Fruit fly (Drosophila melanogaster) whole organism, pupa: ENCODE measurements around the gene Ugt35E2.

ENCODE experiments used
- CG10348 ChIP-seq: fragments of 200-800 bp; sonication (Bioruptor generic); IDR thresholded peaks from 2 replicates; pipeline ENCODE4 v1.3.6; 2022; ENCODE audit warnings: missing biosample characterization, missing genetic modification characterization
- CG12605 ChIP-seq: fragments of 200-800 bp; sonication (Bioruptor generic); IDR thresholded peaks from 2 replicates; pipeline ENCODE4 v1.3.6; 2022; ENCODE audit warnings: missing biosample characterization, missing genetic modification characterization
- CG13204 ChIP-seq: fragments of 200-800 bp; sonication (Bioruptor generic); optimal IDR thresholded peaks from 2 replicates; lab custom pipeline; 2018; ENCODE audit warnings: missing biosample characterization, mild to moderate bottlenecking, missing genetic modification characterization, moderate library complexity
- CG14655 ChIP-seq: fragments of 200-800 bp; sonication (Bioruptor generic); optimal IDR thresholded peaks from 3 replicates; lab custom pipeline; 2017; ENCODE audit warnings: mild to moderate bottlenecking, missing biosample characterization, missing genetic modification reagents, missing genetic modification characterization
- CG15710 ChIP-seq: fragments of 200-800 bp; sonication (Bioruptor generic); optimal IDR thresholded peaks from 2 replicates; lab custom pipeline; 2018; ENCODE audit warnings: missing biosample characterization, mild to moderate bottlenecking, missing genetic modification characterization, moderate library complexity
- CG17806 ChIP-seq: fragments of 200-800 bp; sonication (Bioruptor generic); optimal IDR thresholded peaks from 2 replicates; lab custom pipeline; 2018; ENCODE audit warnings: missing biosample characterization, mild to moderate bottlenecking, missing genetic modification characterization, moderate library complexity
- CG32121 ChIP-seq: fragments of 200-800 bp; sonication (Bioruptor generic); IDR thresholded peaks from 2 replicates; pipeline ENCODE4 v1.3.6; 2022; ENCODE audit warnings: missing biosample characterization, missing genetic modification characterization
- CG34367 ChIP-seq: fragments of 200-800 bp; sonication (Bioruptor generic); optimal IDR thresholded peaks from 2 replicates; lab custom pipeline; 2018; ENCODE audit warnings: missing biosample characterization, mild to moderate bottlenecking, missing genetic modification characterization
- CG4496 ChIP-seq: fragments of 200-800 bp; sonication (Bioruptor generic); IDR thresholded peaks from 3 replicates; pipeline ENCODE4 v1.3.6; 2022; ENCODE audit warnings: missing biosample characterization, missing genetic modification characterization
- CG8159 ChIP-seq: fragments of 200-800 bp; sonication (Bioruptor generic); optimal IDR thresholded peaks from 3 replicates; lab custom pipeline; 2018; ENCODE audit warnings: missing biosample characterization, mild to moderate bottlenecking, missing genetic modification characterization, moderate library complexity
- CG8301 ChIP-seq: fragments of 200-800 bp; sonication (Bioruptor generic); optimal IDR thresholded peaks from 2 replicates; lab custom pipeline; 2018; ENCODE audit warnings: missing biosample characterization, mild to moderate bottlenecking, missing genetic modification characterization
- CG9948 ChIP-seq: fragments of 200-800 bp; sonication (Bioruptor generic); optimal IDR thresholded peaks from 2 replicates; lab custom pipeline; 2018; ENCODE audit warnings: missing biosample characterization, mild to moderate bottlenecking, missing genetic modification characterization, moderate library complexity
- D1 ChIP-seq: fragments of 200-800 bp; sonication (Bioruptor generic); optimal IDR thresholded peaks from 2 replicates; lab custom pipeline; 2018; ENCODE audit warnings: missing biosample characterization, mild to moderate bottlenecking, missing genetic modification characterization, moderate library complexity
- EcR ChIP-seq: fragments of 200-800 bp; sonication (Bioruptor generic); optimal IDR thresholded peaks from 3 replicates; lab custom pipeline; 2019; ENCODE audit warnings: missing biosample characterization, missing genetic modification characterization, mild to moderate bottlenecking, moderate library complexity, missing genetic modification reagents
- Ets98B ChIP-seq: fragments of 200-800 bp; sonication (Bioruptor generic); IDR thresholded peaks from 2 replicates; pipeline ENCODE4 v1.3.6; 2022; ENCODE audit warnings: missing biosample characterization, missing genetic modification characterization
- Pif1A ChIP-seq: fragments of 200-800 bp; sonication (Bioruptor generic); optimal IDR thresholded peaks from 3 replicates; lab custom pipeline; 2016; ENCODE audit warnings: missing biosample characterization, missing genetic modification characterization
- Pif1B ChIP-seq: fragments of 200-800 bp; sonication (Bioruptor generic); optimal IDR thresholded peaks from 3 replicates; lab custom pipeline; 2016; ENCODE audit warnings: missing biosample characterization, missing genetic modification characterization
- Snoo ChIP-seq: fragments of 200-800 bp; sonication (Bioruptor generic); optimal IDR thresholded peaks from 3 replicates; lab custom pipeline; 2017; ENCODE audit warnings: missing biosample characterization, mild to moderate bottlenecking, missing genetic modification characterization, inconsistent platforms
- fd96Ca ChIP-seq: fragments of 200-800 bp; sonication (Bioruptor generic); IDR thresholded peaks from 3 replicates; pipeline ENCODE4 v1.3.6; 2022; ENCODE audit warnings: missing biosample characterization, missing genetic modification characterization
- gl ChIP-seq: fragments of 200-800 bp; sonication (Bioruptor generic); optimal IDR thresholded peaks from 2 replicates; lab custom pipeline; 2018; ENCODE audit warnings: missing biosample characterization, mild to moderate bottlenecking, missing genetic modification characterization
- rn ChIP-seq: fragments of 200-800 bp; sonication (Bioruptor generic); IDR thresholded peaks from 2 replicates; pipeline ENCODE4 v1.3.6; 2022; ENCODE audit warnings: missing biosample characterization, missing genetic modification characterization

Ugt35E2 gene

dm6 chr3R:11156858-11157257 lies 10.9 kb downstream of the Ugt35E2 start, which contains the start of gene Ugt302C1:
Gene Ugt302C1 (plus strand): TSS chr3R:11157098.
- TF ChIP-seq CG4496 (GFP tag; lab: Robert Waterston, UW) (peak; percentile 47; the same call in 1 of the 3 replicates), CG14655 (no peak), Pif1A (no peak), CG32121 (GFP tag; lab: Robert Waterston, UW) (0 out of 2 replicates have a peak, but pooled peaks have one; percentile 23), gl (tag; lab: Kevin White, UChicago) (no peak), D1 (tag; lab: Kevin White, UChicago) (no peak), CG13204 (GFP tag; lab: Kevin White, UChicago) (no peak), Ets98B (GFP tag; lab: Robert Waterston, UW) (0 out of 2 replicates have a peak, but pooled peaks have one; percentile 39), EcR (GFP tag; lab: Kevin White, UChicago) (no peak)
- TF ChIP-seq, all 21 proteins: peak for 3

- no peak for TF ChIP-seq CG17806
- TF ChIP-seq CG8159: no peak
- TF ChIP-seq CG14655: no peak
- no peak for TF ChIP-seq CG10348 (GFP tag; lab: Robert Waterston, UW)
- no peak for TF ChIP-seq Pif1B
- TF ChIP-seq D1 (tag; lab: Kevin White, UChicago): no peak
- no peak for TF ChIP-seq CG12605
- TF ChIP-seq gl (tag; lab: Kevin White, UChicago): no peak
- no peak for TF ChIP-seq CG9948 (tag; lab: Kevin White, UChicago)
- no peak for TF ChIP-seq CG13204 (GFP tag; lab: Kevin White, UChicago)
Observed at dm6 chr3R:11154576-11155113, 13.1 kb downstream of the Ugt35E2 start, which contains the start of gene Ugt302E1. Gene Ugt302E1 (plus strand): TSS chr3R:11154626.

dm6 chr3R:11153799-11154273 lies 13.9 kb downstream of the Ugt35E2 start, which contains the start of gene Ugt302K1:
Gene Ugt302K1 (minus strand): TSS chr3R:11153849.
- TF ChIP-seq CG13204 (GFP tag; lab: Kevin White, UChicago) (no peak), CG34367 (tag; lab: Kevin White, UChicago) (peak; percentile 9), CG14655 (peak; percentile 72), fd96Ca (GFP tag; lab: Robert Waterston, UW) (no peak), CG17806 (peak; percentile 82), gl (tag; lab: Kevin White, UChicago) (no peak), CG4496 (GFP tag; lab: Robert Waterston, UW) (peak; percentile 68), Pif1B (peak; percentile 27), Ets98B (GFP tag; lab: Robert Waterston, UW) (peak; percentile 55), Snoo (tag; lab: Kevin White, UChicago) (no peak), CG9948 (tag; lab: Kevin White, UChicago) (peak; percentile 75), CG8301 (peak; percentile 58), EcR (GFP tag; lab: Kevin White, UChicago) (no peak), CG15710 (tag; lab: Kevin White, UChicago) (peak; percentile 50), CG10348 (GFP tag; lab: Robert Waterston, UW) (no peak), CG12605 (peak; percentile 56; the same call in 1 of the 2 replicates), rn (GFP tag; lab: Robert Waterston, UW) (no peak), CG8159 (peak; percentile 64), CG32121 (GFP tag; lab: Robert Waterston, UW) (no peak; the same call in 1 of the 2 replicates), Pif1A (no peak), D1 (tag; lab: Kevin White, UChicago) (peak; percentile 2)

- TF ChIP-seq Pif1A (no peak), rn (GFP tag; lab: Robert Waterston, UW) (no peak), CG12605 (no peak), Ets98B (GFP tag; lab: Robert Waterston, UW) (no peak), CG15710 (tag; lab: Kevin White, UChicago) (no peak), CG10348 (GFP tag; lab: Robert Waterston, UW) (no peak), CG8301 (no peak), Pif1B (no peak), CG34367 (tag; lab: Kevin White, UChicago) (no peak), fd96Ca (GFP tag; lab: Robert Waterston, UW) (no peak), CG17806 (no peak), CG14655 (no peak), CG4496 (GFP tag; lab: Robert Waterston, UW) (no peak), D1 (tag; lab: Kevin White, UChicago) (no peak), EcR (GFP tag; lab: Kevin White, UChicago) (no peak), CG32121 (GFP tag; lab: Robert Waterston, UW) (no peak), Snoo (tag; lab: Kevin White, UChicago) (no peak), CG8159 (no peak), CG9948 (tag; lab: Kevin White, UChicago) (no peak), gl (tag; lab: Kevin White, UChicago) (no peak)
Observed at dm6 chr3R:11145135-11145534, 22.6 kb downstream of the Ugt35E2 start, which contains the start of gene CheA86a. Gene CheA86a (minus strand): TSS chr3R:11145235.

dm6 chr3R:11136877-11137276 lies 30.9 kb downstream of the Ugt35E2 start, which contains the start of gene mAcon2:
Gene mAcon2 (plus strand): TSS chr3R:11137177.
- TF ChIP-seq CG10348 (GFP tag; lab: Robert Waterston, UW) (no peak), CG9948 (tag; lab: Kevin White, UChicago) (no peak), CG8159 (no peak), CG14655 (no peak), CG4496 (GFP tag; lab: Robert Waterston, UW) (no peak), Pif1A (no peak), CG8301 (no peak), D1 (tag; lab: Kevin White, UChicago) (no peak), CG15710 (tag; lab: Kevin White, UChicago) (no peak), Snoo (tag; lab: Kevin White, UChicago) (no peak), CG34367 (tag; lab: Kevin White, UChicago) (no peak), fd96Ca (GFP tag; lab: Robert Waterston, UW) (no peak), Ets98B (GFP tag; lab: Robert Waterston, UW) (no peak), gl (tag; lab: Kevin White, UChicago) (no peak), CG13204 (GFP tag; lab: Kevin White, UChicago) (no peak), CG32121 (GFP tag; lab: Robert Waterston, UW) (no peak), CG17806 (no peak), EcR (GFP tag; lab: Kevin White, UChicago) (no peak), Pif1B (no peak)
